Fruit fly (Drosophila melanogaster): Measurements from ENCODE around the gene CG2444.

DNA sequence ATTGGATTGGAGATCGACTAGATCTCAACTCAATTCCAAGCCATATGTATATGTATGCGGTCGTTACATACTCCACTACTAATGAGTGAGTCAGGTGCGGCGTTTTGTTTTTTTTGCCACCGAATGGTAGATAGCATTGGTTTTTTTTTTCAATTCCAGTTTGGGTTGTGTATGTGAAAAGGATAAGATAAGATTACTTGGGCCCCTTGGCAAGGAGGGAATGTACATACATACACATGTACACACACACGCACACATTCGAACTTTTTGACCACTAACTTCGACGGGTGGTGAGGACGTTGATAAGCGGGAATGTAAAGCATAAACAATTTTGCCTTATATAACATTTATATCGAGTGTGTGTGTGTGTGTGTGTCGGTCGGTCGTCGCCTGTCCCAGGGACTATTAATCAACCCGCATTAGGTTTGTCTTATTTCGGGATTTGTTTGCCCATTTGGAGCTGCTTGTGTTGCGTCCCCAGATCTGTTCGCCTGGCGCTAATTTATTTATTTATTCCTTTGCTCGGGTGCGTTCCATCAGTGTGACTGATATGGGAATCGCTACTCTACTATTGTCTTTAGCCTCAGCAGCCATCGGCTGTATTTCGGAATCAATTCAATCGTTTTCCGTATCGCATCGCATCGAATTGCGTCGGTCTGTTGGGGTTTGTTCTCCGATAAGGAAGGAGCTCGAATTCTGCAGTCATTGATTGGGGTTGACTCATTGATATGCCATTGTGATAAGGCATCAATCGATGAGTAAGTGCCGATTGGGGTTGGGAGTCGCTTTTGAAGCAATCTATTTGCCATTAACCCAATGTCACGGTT, 17.2 kb downstream of the CG2444 start:
- TF ChIP-seq CG10348 (GFP tag; IDR thresholded peaks at IDR 0.05) (no peak), CG12605 (GFP tag; IDR thresholded peaks at IDR 0.05) (no peak), EcR (GFP tag; optimal IDR thresholded peaks at IDR 0.05) (peak; percentile 15), rn (GFP tag; IDR thresholded peaks at IDR 0.05) (no peak), CG14655 (GFP tag; optimal IDR thresholded peaks at IDR 0.05) (no peak), CG15710 (tag; optimal IDR thresholded peaks at IDR 0.05) (no peak)

Measured in whole organism, pupa.